Worm (Caenorhabditis elegans) whole organism, L4/young adult: Measurements from ENCODE around the gene trx-3.

Experiments
- dao-5 ChIP-seq: sonication (generic microtip); optimal IDR thresholded peaks from 2 replicates; lab custom pipeline; 2016; ENCODE audit warnings: missing genotype, missing genetic modification characterization, moderate library complexity, missing compliant biosample characterization
- him-1 ChIP-seq: sonication (generic microtip); optimal IDR thresholded peaks from 2 replicates; lab custom pipeline; 2016; ENCODE audit warnings: missing genotype, missing genetic modification reagents, missing genetic modification characterization, missing compliant biosample characterization

- TF ChIP-seq dao-5 (tag; lab: Kevin White, UChicago) (no peak), him-1 (tag; lab: Kevin White, UChicago) (no peak)
Observed at ce11 chrIV:4526028-4526427, 39.2 kb downstream of the trx-3 start.
